Worm (Caenorhabditis elegans) whole organism, L1 larva: ENCODE measurements around the gene T13H5.1.
A peak's percentile ranks its signal among the peaks of the same experiment; 100 is the strongest.

Experiments used
- C16A3.4 ChIP-seq: fragments of 150-350 bp; optimal IDR thresholded peaks from 2 replicates; lab custom pipeline; 2014; ENCODE audit warnings: missing biosample characterization, missing genetic modification characterization
- aha-1 ChIP-seq: fragments of 150-350 bp; optimal IDR thresholded peaks from 2 replicates; lab custom pipeline; 2014; ENCODE audit warnings: missing biosample characterization, missing genetic modification characterization
- ama-1 ChIP-seq: fragments of 150-350 bp; optimal IDR thresholded peaks from 2 replicates; lab custom pipeline; 2014
- ceh-63 ChIP-seq: fragments of 200-800 bp; sonication (Bioruptor generic); optimal IDR thresholded peaks from 2 replicates; lab custom pipeline; 2018; ENCODE audit warnings: mild to moderate bottlenecking, missing genetic modification characterization, missing compliant biosample characterization
- ceh-8 ChIP-seq: fragments of 200-800 bp; sonication (Bioruptor generic); optimal IDR thresholded peaks from 2 replicates; lab custom pipeline; 2018; ENCODE audit warnings: mild to moderate bottlenecking, missing genetic modification characterization, moderate library complexity, missing compliant biosample characterization
- ceh-82 ChIP-seq, 3 experiments: fragments of 150-350 bp in 1 of 3; sonication (generic microtip) in 2 of 3; optimal IDR thresholded peaks; 2 replicates each; lab custom pipeline; 2014 to 2017; ENCODE audit warnings: missing biosample characterization in 3 of 3, missing genetic modification characterization in 3 of 3
- ceh-88 ChIP-seq: fragments of 200-800 bp; sonication (Bioruptor generic); IDR thresholded peaks from 2 replicates; pipeline ENCODE4 v1.3.6; 2022; ENCODE audit warnings: missing genetic modification characterization, missing compliant biosample characterization
- ceh-90 ChIP-seq: sonication (generic microtip); optimal IDR thresholded peaks from 2 replicates; lab custom pipeline; 2016; ENCODE audit warnings: missing genetic modification characterization, missing compliant biosample characterization
- ces-1 ChIP-seq: fragments of 150-350 bp; optimal IDR thresholded peaks from 2 replicates; lab custom pipeline; 2014; ENCODE audit warnings: missing biosample characterization, missing genetic modification reagents, missing genetic modification characterization
- dpl-1 ChIP-seq, 3 experiments: fragments of 150-350 bp in 2 of 3; sonication (generic microtip) in 1 of 3; optimal IDR thresholded peaks; 2 replicates each; lab custom pipeline; 2014 to 2017; ENCODE audit warnings: missing biosample characterization in 3 of 3, missing genetic modification characterization in 3 of 3, missing genetic modification reagents in 3 of 3
- efl-1 ChIP-seq, 4 experiments: fragments of 150-350 bp; optimal IDR thresholded peaks in 3 of 4; peaks in 1 of 4; 1 replicate in 1 of 4; 2 replicates in 3 of 4; lab custom pipeline; 2014; ENCODE audit warnings: missing biosample characterization in 2 of 4, missing genetic modification characterization in 2 of 4, missing genetic modification reagents in 2 of 4
- efl-3 ChIP-seq: fragments of 200-800 bp; sonication (Bioruptor generic); optimal IDR thresholded peaks from 2 replicates; lab custom pipeline; 2018; ENCODE audit warnings: mild to moderate bottlenecking, missing genetic modification characterization, missing compliant biosample characterization
- egl-13 ChIP-seq: sonication (generic microtip); optimal IDR thresholded peaks from 2 replicates; lab custom pipeline; 2016; ENCODE audit warnings: missing genotype, missing genetic modification reagents, missing genetic modification characterization, missing compliant biosample characterization
- egl-27 ChIP-seq, 2 experiments: fragments of 150-350 bp in 1 of 2; sonication (generic microtip); optimal IDR thresholded peaks; 3 replicates each; lab custom pipeline; 2017 to 2018; ENCODE audit warnings: missing biosample characterization in 2 of 2, missing genetic modification characterization in 2 of 2, missing genetic modification reagents in 2 of 2
- elt-2 ChIP-seq: sonication (generic microtip); optimal IDR thresholded peaks from 2 replicates; lab custom pipeline; 2016; ENCODE audit warnings: missing genetic modification characterization, mild to moderate bottlenecking, inconsistent platforms, missing compliant biosample characterization, missing genetic modification reagents
- ets-5 ChIP-seq: fragments of 200-800 bp; sonication (Bioruptor generic); IDR thresholded peaks from 2 replicates; pipeline ENCODE4 v1.3.6; 2022; ENCODE audit warnings: missing genetic modification characterization, missing compliant biosample characterization
- fkh-10 ChIP-seq: sonication (generic microtip); optimal IDR thresholded peaks from 2 replicates; lab custom pipeline; 2017; ENCODE audit warnings: missing biosample characterization, missing genetic modification reagents, missing genetic modification characterization
- fkh-8 ChIP-seq: sonication (generic microtip); optimal IDR thresholded peaks from 2 replicates; lab custom pipeline; 2016; ENCODE audit warnings: mild to moderate bottlenecking, missing genetic modification characterization, missing compliant biosample characterization
- fos-1 ChIP-seq: fragments of 150-350 bp; optimal IDR thresholded peaks from 2 replicates; lab custom pipeline; 2014; ENCODE audit warnings: missing biosample characterization, missing genetic modification characterization
- hpl-2 ChIP-seq: fragments of 150-350 bp; optimal IDR thresholded peaks from 2 replicates; lab custom pipeline; 2014; ENCODE audit warnings: missing biosample characterization, missing genetic modification reagents, missing genetic modification characterization
- isw-1 ChIP-seq: fragments of 200-800 bp; sonication (Bioruptor generic); IDR thresholded peaks from 2 replicates; pipeline ENCODE4 v1.3.6; 2022; ENCODE audit warnings: missing genetic modification characterization, missing compliant biosample characterization
- lin-14 ChIP-seq: fragments of 200-800 bp; sonication (Bioruptor generic); optimal IDR thresholded peaks from 2 replicates; lab custom pipeline; 2018; ENCODE audit warnings: mild to moderate bottlenecking, missing genetic modification characterization, moderate library complexity, missing compliant biosample characterization
- lin-15B ChIP-seq: fragments of 150-350 bp; sonication (generic microtip); optimal IDR thresholded peaks from 3 replicates; lab custom pipeline; 2014; ENCODE audit warnings: missing biosample characterization, missing genetic modification characterization
- lin-39 ChIP-seq: fragments of 150-350 bp; optimal IDR thresholded peaks from 2 replicates; lab custom pipeline; 2014; ENCODE audit warnings: missing biosample characterization, missing genetic modification reagents, missing genetic modification characterization
- lir-3 ChIP-seq: sonication (generic microtip); optimal IDR thresholded peaks from 2 replicates; lab custom pipeline; 2016; ENCODE audit warnings: mild to moderate bottlenecking, missing genetic modification characterization, moderate library complexity, missing compliant biosample characterization; ENCODE audit not compliant: poor library complexity
- lsy-2 ChIP-seq, 2 experiments: fragments of 150-350 bp; optimal IDR thresholded peaks; 2 replicates each; lab custom pipeline; 2014; ENCODE audit warnings: missing biosample characterization in 2 of 2, missing genetic modification characterization in 2 of 2
- mab-9 ChIP-seq: fragments of 200-800 bp; sonication (Bioruptor generic); IDR thresholded peaks from 2 replicates; pipeline ENCODE4 v1.3.6; 2022; ENCODE audit warnings: missing genetic modification reagents, missing genetic modification characterization, missing compliant biosample characterization
- mef-2 ChIP-seq: fragments of 150-350 bp; optimal IDR thresholded peaks from 2 replicates; lab custom pipeline; 2014; ENCODE audit warnings: missing biosample characterization, missing genetic modification characterization
- nhr-11 ChIP-seq: fragments of 150-350 bp; optimal IDR thresholded peaks from 2 replicates; lab custom pipeline; 2014; ENCODE audit warnings: missing biosample characterization, missing genetic modification characterization
- nhr-12 ChIP-seq: sonication (generic microtip); optimal IDR thresholded peaks from 2 replicates; lab custom pipeline; 2017; ENCODE audit warnings: missing biosample characterization, missing genetic modification characterization
- nhr-19 ChIP-seq: fragments of 200-800 bp; sonication (Bioruptor generic); conservative IDR thresholded peaks from 2 replicates; pipeline ENCODE4 v1.3.6; 2022; ENCODE audit warnings: missing genetic modification characterization, missing compliant biosample characterization
- nhr-28 ChIP-seq: fragments of 150-350 bp; optimal IDR thresholded peaks from 2 replicates; lab custom pipeline; 2014; ENCODE audit warnings: missing biosample characterization, missing genetic modification characterization
- nhr-71 ChIP-seq: sonication (generic microtip); optimal IDR thresholded peaks from 2 replicates; lab custom pipeline; 2016; ENCODE audit warnings: mild to moderate bottlenecking, missing genetic modification characterization, moderate library complexity, missing compliant biosample characterization
- nhr-76 ChIP-seq: sonication (generic microtip); optimal IDR thresholded peaks from 2 replicates; lab custom pipeline; 2017; ENCODE audit warnings: missing biosample characterization, missing genetic modification characterization
- nhr-77 ChIP-seq: fragments of 150-350 bp; optimal IDR thresholded peaks from 2 replicates; lab custom pipeline; 2014; ENCODE audit warnings: missing biosample characterization, missing genetic modification characterization
- nhr-84 ChIP-seq: sonication (generic microtip); optimal IDR thresholded peaks from 2 replicates; lab custom pipeline; 2017; ENCODE audit warnings: missing biosample characterization, missing genetic modification characterization
- pqm-1 ChIP-seq: sonication (generic microtip); optimal IDR thresholded peaks from 3 replicates; lab custom pipeline; 2017; ENCODE audit warnings: missing biosample characterization, missing genetic modification characterization
- snpc-4 ChIP-seq: fragments of 150-350 bp; optimal IDR thresholded peaks from 2 replicates; lab custom pipeline; 2014; ENCODE audit warnings: missing biosample characterization, missing genetic modification characterization
- snu-23 ChIP-seq: sonication (generic microtip); optimal IDR thresholded peaks from 2 replicates; lab custom pipeline; 2016; ENCODE audit warnings: missing genetic modification characterization, missing compliant biosample characterization
- sox-4 ChIP-seq: sonication (generic microtip); optimal IDR thresholded peaks from 2 replicates; lab custom pipeline; 2016; ENCODE audit warnings: missing genetic modification characterization, missing compliant biosample characterization
- sptf-1 ChIP-seq: fragments of 150-350 bp; optimal IDR thresholded peaks from 2 replicates; lab custom pipeline; 2014; ENCODE audit warnings: missing biosample characterization, missing genetic modification characterization
- sup-37 ChIP-seq: fragments of 200-800 bp; sonication (Bioruptor generic); optimal IDR thresholded peaks from 2 replicates; lab custom pipeline; 2018; ENCODE audit warnings: mild to moderate bottlenecking, missing genetic modification characterization, missing compliant biosample characterization
- swsn-7 ChIP-seq: sonication (generic microtip); optimal IDR thresholded peaks from 2 replicates; lab custom pipeline; 2016; ENCODE audit warnings: missing genetic modification characterization, missing compliant biosample characterization
- unc-130 ChIP-seq: fragments of 150-350 bp; optimal IDR thresholded peaks from 2 replicates; lab custom pipeline; 2017; ENCODE audit warnings: missing biosample characterization, missing genetic modification characterization, inconsistent platforms
- unc-30 ChIP-seq: sonication (generic microtip); optimal IDR thresholded peaks from 2 replicates; lab custom pipeline; 2017; ENCODE audit warnings: missing biosample characterization, missing genetic modification characterization
- unc-98 ChIP-seq: fragments of 200-800 bp; sonication (Bioruptor generic); IDR thresholded peaks from 2 replicates; pipeline ENCODE4 v1.3.6; 2022; ENCODE audit warnings: missing genetic modification characterization, missing compliant biosample characterization
- vab-15 ChIP-seq: sonication (generic microtip); optimal IDR thresholded peaks from 2 replicates; lab custom pipeline; 2017; ENCODE audit warnings: missing genotype, mild to moderate bottlenecking, missing genetic modification characterization, missing compliant biosample characterization
- xbp-1 ChIP-seq: sonication (generic microtip); optimal IDR thresholded peaks from 2 replicates; lab custom pipeline; 2016; ENCODE audit warnings: missing genetic modification characterization, missing compliant biosample characterization
- zag-1 ChIP-seq: fragments of 150-350 bp; optimal IDR thresholded peaks from 2 replicates; lab custom pipeline; 2014; ENCODE audit warnings: missing biosample characterization, missing genetic modification characterization
- ztf-11 ChIP-seq, 2 experiments: sonication (generic microtip); optimal IDR thresholded peaks; 2 replicates each; lab custom pipeline; 2016 to 2017; ENCODE audit warnings: missing genetic modification characterization in 2 of 2, missing biosample characterization in 1 of 2, missing compliant biosample characterization in 1 of 2
- ztf-4 ChIP-seq: fragments of 150-350 bp; optimal IDR thresholded peaks from 2 replicates; lab custom pipeline; 2014; ENCODE audit warnings: missing biosample characterization, missing genetic modification characterization

Gene T13H5.1

DNA sequence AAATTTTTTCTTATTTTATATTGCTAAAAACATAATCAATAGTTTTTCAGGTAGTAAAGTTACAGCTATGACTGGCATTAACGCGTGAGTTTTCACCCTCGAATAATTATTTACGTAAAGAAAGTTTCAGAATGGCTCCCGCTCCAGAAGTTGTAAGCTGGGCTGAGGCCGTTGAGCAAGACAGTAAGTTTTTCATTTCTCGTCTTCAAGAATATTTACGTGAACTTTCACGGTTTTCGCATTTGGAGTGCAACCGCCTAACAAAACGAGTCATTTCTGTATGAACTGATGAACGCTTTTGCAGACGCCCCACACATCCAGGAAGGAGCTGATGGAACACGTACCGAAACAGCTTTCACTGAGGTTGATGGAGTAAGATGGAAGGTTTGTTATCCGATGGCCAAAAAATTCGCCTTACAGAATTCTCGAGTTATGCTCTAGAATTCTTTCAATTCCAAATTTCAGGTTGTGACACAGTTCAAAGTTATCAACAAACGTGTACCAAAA is 66.1 kb downstream of the T13H5.1 start, which contains the start of gene eif-3.G:
TSS of gene eif-3.G (plus strand) at position 51 of the 507 bp plus-strand sequence.
- TF ChIP-seq efl-1 (optimal IDR thresholded peaks at IDR 0.05; lab: Kevin White, UChicago) (no peak), efl-1 (GFP tag; optimal IDR thresholded peaks at IDR 0.05 in 1 of 2; lab: Kevin White, UChicago) (peak in 1 of 2 experiments; percentile 88), sup-37 (GFP tag; lab: Kevin White, UChicago) (no peak)

- TF ChIP-seq elt-2 (tag; lab: Kevin White, UChicago) (no peak), sptf-1 (no peak), fos-1 (tag; lab: Kevin White, UChicago) (no peak), mab-9 (GFP tag; lab: Robert Waterston, UW) (no peak), ama-1 (lab: Kevin White, UChicago) (no peak), nhr-12 (tag; lab: Kevin White, UChicago) (no peak), sox-4 (tag; lab: Kevin White, UChicago) (no peak), swsn-7 (tag; lab: Kevin White, UChicago) (peak; percentile 47), nhr-19 (GFP tag; lab: Robert Waterston, UW) (peak; percentile 31), lin-14 (GFP tag; lab: Kevin White, UChicago) (peak; percentile 48), ceh-82 (tag; optimal IDR thresholded peaks at IDR 0.05; lab: Kevin White, UChicago) (peak; percentile 14 to 56 (median 37)), ces-1 (no peak), ceh-63 (GFP tag; lab: Kevin White, UChicago) (no peak), dpl-1 (GFP tag; optimal IDR thresholded peaks at IDR 0.05; lab: Kevin White, UChicago) (peak; percentile 34 to 58 (median 51)), unc-30 (tag; lab: Kevin White, UChicago) (no peak), xbp-1 (tag; lab: Kevin White, UChicago) (peak; percentile 44), isw-1 (GFP tag; lab: Robert Waterston, UW) (peak; percentile 8; the same call in 1 of the 2 replicates), nhr-28 (tag; lab: Kevin White, UChicago) (no peak), hpl-2 (GFP tag; lab: Kevin White, UChicago) (no peak), ets-5 (GFP tag; lab: Robert Waterston, UW) (no peak), nhr-71 (tag; lab: Kevin White, UChicago) (peak; percentile 71), nhr-76 (tag; lab: Kevin White, UChicago) (no peak), ceh-88 (no peak), snu-23 (GFP tag; lab: Kevin White, UChicago) (peak; percentile 54), nhr-77 (tag; lab: Kevin White, UChicago) (no peak), lir-3 (tag; lab: Kevin White, UChicago) (no peak), ztf-11 (tag; optimal IDR thresholded peaks at IDR 0.05; lab: Kevin White, UChicago) (no peak), fkh-8 (no peak), pqm-1 (tag; lab: Kevin White, UChicago) (no peak), zag-1 (no peak), aha-1 (tag; lab: Kevin White, UChicago) (no peak), egl-27 (tag; optimal IDR thresholded peaks at IDR 0.05; lab: Kevin White, UChicago) (no peak), snpc-4 (tag; lab: Kevin White, UChicago) (peak; percentile 24), efl-3 (GFP tag; lab: Kevin White, UChicago) (no peak), unc-130 (tag; lab: Kevin White, UChicago) (peak; percentile 35), fkh-10 (GFP tag; lab: Kevin White, UChicago) (no peak), lin-39 (tag; lab: Kevin White, UChicago) (no peak), nhr-84 (no peak), lin-15B (tag; lab: Kevin White, UChicago) (peak; percentile 0), ceh-8 (GFP tag; lab: Kevin White, UChicago) (no peak), vab-15 (no peak), egl-13 (tag; lab: Kevin White, UChicago) (no peak), C16A3.4 (tag; lab: Kevin White, UChicago) (peak; percentile 2), unc-98 (GFP tag; lab: Robert Waterston, UW) (no peak), ztf-4 (tag; lab: Kevin White, UChicago) (no peak), mef-2 (tag; lab: Kevin White, UChicago) (no peak), nhr-11 (tag; lab: Kevin White, UChicago) (no peak), sup-37 (GFP tag; lab: Kevin White, UChicago) (no peak), lsy-2 (tag; optimal IDR thresholded peaks at IDR 0.05; lab: Kevin White, UChicago) (peak; percentile 85 to 95), ceh-90 (tag; lab: Kevin White, UChicago) (no peak)
These were observed 66.7 kb downstream of the T13H5.1 start for ce11 chrII:8442176-8442575.
